Fruit fly (Drosophila melanogaster) whole organism, adult: Measurements from ENCODE around the gene Las.

Source experiments
- CG11617 ChIP-seq: fragments of 200-800 bp; sonication (Bioruptor generic); optimal IDR thresholded peaks from 2 replicates; lab custom pipeline; 2017; ENCODE audit warnings: mild to moderate bottlenecking, missing biosample characterization, missing genetic modification reagents, missing genetic modification characterization
- CG12768 ChIP-seq: fragments of 200-800 bp; sonication (Bioruptor generic); optimal IDR thresholded peaks from 2 replicates; lab custom pipeline; 2017; ENCODE audit warnings: missing biosample characterization, missing genetic modification characterization, mild to moderate bottlenecking, moderate library complexity, missing genetic modification reagents
- CG14711 ChIP-seq: fragments of 200-800 bp; sonication (Bioruptor generic); optimal IDR thresholded peaks from 2 replicates; lab custom pipeline; 2018; ENCODE audit warnings: missing biosample characterization, mild to moderate bottlenecking, missing genetic modification characterization, moderate library complexity
- CG1620 ChIP-seq: fragments of 200-800 bp; sonication (Bioruptor generic); optimal IDR thresholded peaks from 2 replicates; lab custom pipeline; 2016; ENCODE audit warnings: missing biosample characterization, missing genetic modification characterization
- CG33017 ChIP-seq: fragments of 200-800 bp; sonication (Bioruptor generic); optimal IDR thresholded peaks from 2 replicates; lab custom pipeline; 2018; ENCODE audit warnings: missing biosample characterization, mild to moderate bottlenecking, missing genetic modification characterization, moderate library complexity
- CG5204 ChIP-seq: fragments of 200-800 bp; sonication (Bioruptor generic); optimal IDR thresholded peaks from 2 replicates; lab custom pipeline; 2016; ENCODE audit warnings: missing biosample characterization, missing genetic modification characterization
- CG7045 ChIP-seq: fragments of 200-800 bp; sonication (Bioruptor generic); optimal IDR thresholded peaks from 2 replicates; lab custom pipeline; 2017; ENCODE audit warnings: missing biosample characterization, mild to moderate bottlenecking, missing genetic modification characterization
- CG7101 ChIP-seq: fragments of 200-800 bp; sonication (Bioruptor generic); optimal IDR thresholded peaks from 2 replicates; lab custom pipeline; 2018; ENCODE audit warnings: missing biosample characterization, mild to moderate bottlenecking, missing genetic modification characterization, moderate library complexity
- Clk ChIP-seq: fragments of 200-800 bp; sonication (Bioruptor generic); optimal IDR thresholded peaks from 2 replicates; lab custom pipeline; 2017; ENCODE audit warnings: missing biosample characterization, missing genetic modification characterization
- Crg-1 ChIP-seq: fragments of 200-800 bp; sonication (Bioruptor generic); optimal IDR thresholded peaks from 2 replicates; lab custom pipeline; 2016; ENCODE audit warnings: missing biosample characterization, missing genetic modification characterization
- Hr96 ChIP-seq: fragments of 200-800 bp; sonication (Bioruptor generic); optimal IDR thresholded peaks from 2 replicates; lab custom pipeline; 2016; ENCODE audit warnings: missing biosample characterization, missing genetic modification characterization
- Mnt ChIP-seq: fragments of 200-800 bp; sonication (Bioruptor generic); optimal IDR thresholded peaks from 2 replicates; lab custom pipeline; 2016; ENCODE audit warnings: missing biosample characterization, mild to moderate bottlenecking, missing genetic modification characterization
- bab1 ChIP-seq: fragments of 200-800 bp; sonication (Bioruptor generic); optimal IDR thresholded peaks from 3 replicates; lab custom pipeline; 2019; ENCODE audit warnings: missing biosample characterization, mild to moderate bottlenecking, missing genetic modification characterization, moderate library complexity
- cic ChIP-seq: fragments of 200-800 bp; sonication (Bioruptor generic); optimal IDR thresholded peaks from 2 replicates; lab custom pipeline; 2017; ENCODE audit warnings: missing biosample characterization, mild to moderate bottlenecking, missing genetic modification characterization, moderate library complexity
- cnc ChIP-seq, 2 experiments: fragments of >200 bp; optimal IDR thresholded peaks; 2 replicates each; lab custom pipeline; 2017
- kay ChIP-seq: fragments of 200-800 bp; sonication (Bioruptor generic); peaks from one replicate; lab custom pipeline; 2016; ENCODE audit warnings: missing biosample characterization, missing genetic modification characterization, borderline replicate concordance
- ovo ChIP-seq: fragments of 200-800 bp; sonication (Bioruptor generic); optimal IDR thresholded peaks from 2 replicates; lab custom pipeline; 2016; ENCODE audit warnings: missing biosample characterization, missing genetic modification characterization
- pad ChIP-seq: fragments of 200-800 bp; sonication (Bioruptor generic); optimal IDR thresholded peaks from 3 replicates; lab custom pipeline; 2017; ENCODE audit warnings: missing biosample characterization, missing genetic modification characterization, mild to moderate bottlenecking, moderate library complexity, missing genetic modification reagents
- tj ChIP-seq: fragments of 200-800 bp; sonication (Bioruptor generic); optimal IDR thresholded peaks from 3 replicates; lab custom pipeline; 2017; ENCODE audit warnings: missing biosample characterization, mild to moderate bottlenecking, missing genetic modification characterization, moderate library complexity
- toe ChIP-seq: fragments of 200-800 bp; sonication (Bioruptor generic); optimal IDR thresholded peaks from 2 replicates; lab custom pipeline; 2016; ENCODE audit warnings: missing biosample characterization, missing genetic modification characterization

Las gene

dm6 chr3L:20398243-20399222 lies 33.6 kb downstream of the Las start:
- no peak for TF ChIP-seq cic
- TF ChIP-seq Mnt (GFP tag; lab: Kevin White, UChicago), result no peak
- TF ChIP-seq CG7045, result peak; percentile 32
- peak; percentile 46 for TF ChIP-seq CG7101
- TF ChIP-seq bab1 (GFP tag; lab: Kevin White, UChicago), result peak; percentile 62
- peak; percentile 15 for TF ChIP-seq toe
- peak; percentile 34 for TF ChIP-seq CG11617 (GFP tag; lab: Kevin White, UChicago)
- TF ChIP-seq ovo (GFP tag; lab: Kevin White, UChicago), result no peak
- TF ChIP-seq pad, result no peak
- no peak for TF ChIP-seq kay (GFP tag; lab: Kevin White, UChicago)
- TF ChIP-seq Clk, result peak; percentile 36
- peak; percentile 4 for TF ChIP-seq CG1620
- no peak for TF ChIP-seq Crg-1 (GFP tag; lab: Kevin White, UChicago)
- no peak for TF ChIP-seq Hr96
- peak; percentile 30 for TF ChIP-seq CG14711 (tag; lab: Kevin White, UChicago)
- no peak for TF ChIP-seq cnc (optimal IDR thresholded peaks at IDR 0.05; lab: Kevin White, UChicago)
- no peak for TF ChIP-seq tj (GFP tag; lab: Kevin White, UChicago)
- TF ChIP-seq CG33017 (tag; lab: Kevin White, UChicago), result peak; percentile 44
- TF ChIP-seq CG5204 (GFP tag; lab: Kevin White, UChicago), result peak; percentile 60
- TF ChIP-seq CG12768 (GFP tag; lab: Kevin White, UChicago), result peak; percentile 12

DNA sequence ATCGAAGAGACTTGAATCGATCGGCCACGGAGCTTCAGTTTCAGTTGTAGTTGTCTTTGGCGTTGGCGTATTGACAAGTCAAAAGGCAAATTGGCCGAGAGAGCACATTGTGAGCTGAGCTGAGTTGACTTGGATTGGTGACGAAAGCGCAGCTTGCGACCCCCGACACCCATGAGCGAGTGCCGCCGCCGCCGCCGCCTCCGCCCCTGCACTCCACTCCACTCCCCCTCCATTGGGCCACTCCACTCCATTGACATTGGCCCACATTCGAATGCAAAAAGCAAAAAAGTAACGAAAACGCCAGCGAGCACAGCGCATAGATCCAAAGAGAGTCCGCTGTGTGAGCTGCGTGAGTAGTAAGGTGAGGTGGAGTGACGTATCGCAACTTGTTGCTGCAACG lies 34.4 kb downstream of the Las start:
- TF ChIP-seq Hr96 (no peak), tj (GFP tag; lab: Kevin White, UChicago) (peak; percentile 43), cnc (optimal IDR thresholded peaks at IDR 0.05; lab: Kevin White, UChicago) (no peak), ovo (GFP tag; lab: Kevin White, UChicago) (no peak), CG5204 (GFP tag; lab: Kevin White, UChicago) (no peak), CG7101 (no peak), kay (GFP tag; lab: Kevin White, UChicago) (no peak), CG7045 (no peak), Clk (no peak)

dm6 chr3L:20396047-20396446 lies 36.1 kb downstream of the Las start:
- TF ChIP-seq Clk, result no peak
- TF ChIP-seq toe, result no peak
- no peak for TF ChIP-seq bab1 (GFP tag; lab: Kevin White, UChicago)
- TF ChIP-seq kay (GFP tag; lab: Kevin White, UChicago), result peak; percentile 95
- no peak for TF ChIP-seq tj (GFP tag; lab: Kevin White, UChicago)
- TF ChIP-seq pad, result no peak
- TF ChIP-seq CG11617 (GFP tag; lab: Kevin White, UChicago), result no peak
- no peak for TF ChIP-seq CG12768 (GFP tag; lab: Kevin White, UChicago)
- TF ChIP-seq CG7045, result no peak

DNA sequence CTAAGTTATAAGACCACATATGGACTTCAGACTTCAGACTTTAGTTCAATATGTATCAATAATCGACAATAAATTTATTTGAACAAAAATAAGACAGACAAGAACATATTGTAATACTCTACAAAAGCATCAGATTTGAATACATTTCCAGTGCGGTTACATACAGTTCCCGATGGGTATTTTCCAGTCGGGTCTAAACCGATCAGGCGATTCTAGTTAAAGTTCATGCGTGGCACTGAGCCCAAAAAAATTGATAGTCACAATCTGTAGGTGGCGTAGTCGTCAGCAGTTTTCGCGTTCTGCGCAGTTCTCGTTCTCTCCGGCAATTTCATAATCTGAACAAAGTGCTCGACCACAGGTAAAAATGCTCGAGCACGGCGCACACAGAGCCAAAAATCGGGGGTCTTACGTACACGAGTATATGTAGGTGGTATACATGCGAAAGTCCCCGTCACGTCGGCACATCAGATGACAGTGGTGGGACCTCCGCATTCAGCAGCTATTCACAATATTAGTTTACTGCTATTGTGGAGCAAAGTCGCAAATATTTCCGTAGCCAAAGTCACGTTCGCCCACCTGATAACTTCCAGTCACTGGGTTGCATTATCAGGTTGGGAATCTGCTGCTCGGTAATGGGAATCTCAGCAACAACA lies 36.8 kb downstream of the Las start:
- peak; percentile 66 for TF ChIP-seq CG7101
- TF ChIP-seq CG11617 (GFP tag; lab: Kevin White, UChicago), result peak; percentile 55
- no peak for TF ChIP-seq CG14711 (tag; lab: Kevin White, UChicago)
- no peak for TF ChIP-seq CG1620
- no peak for TF ChIP-seq toe
- peak; percentile 66 for TF ChIP-seq bab1 (GFP tag; lab: Kevin White, UChicago)
- TF ChIP-seq CG33017 (tag; lab: Kevin White, UChicago), result peak; percentile 60
- peak; percentile 72 for TF ChIP-seq Mnt (GFP tag; lab: Kevin White, UChicago)
- TF ChIP-seq cnc (optimal IDR thresholded peaks at IDR 0.05; lab: Kevin White, UChicago), result peak in 1 of 2 experiments; percentile 29
- peak; percentile 52 for TF ChIP-seq kay (GFP tag; lab: Kevin White, UChicago)
- TF ChIP-seq Hr96, result peak; percentile 18
- TF ChIP-seq ovo (GFP tag; lab: Kevin White, UChicago), result no peak
- TF ChIP-seq Crg-1 (GFP tag; lab: Kevin White, UChicago), result no peak
- TF ChIP-seq tj (GFP tag; lab: Kevin White, UChicago), result peak; percentile 95
- peak; percentile 50 for TF ChIP-seq pad
- peak; percentile 38 for TF ChIP-seq CG5204 (GFP tag; lab: Kevin White, UChicago)
- peak; percentile 94 for TF ChIP-seq cic
- TF ChIP-seq CG7045, result peak; percentile 30
- TF ChIP-seq CG12768 (GFP tag; lab: Kevin White, UChicago), result peak; percentile 93
- peak; percentile 46 for TF ChIP-seq Clk

DNA sequence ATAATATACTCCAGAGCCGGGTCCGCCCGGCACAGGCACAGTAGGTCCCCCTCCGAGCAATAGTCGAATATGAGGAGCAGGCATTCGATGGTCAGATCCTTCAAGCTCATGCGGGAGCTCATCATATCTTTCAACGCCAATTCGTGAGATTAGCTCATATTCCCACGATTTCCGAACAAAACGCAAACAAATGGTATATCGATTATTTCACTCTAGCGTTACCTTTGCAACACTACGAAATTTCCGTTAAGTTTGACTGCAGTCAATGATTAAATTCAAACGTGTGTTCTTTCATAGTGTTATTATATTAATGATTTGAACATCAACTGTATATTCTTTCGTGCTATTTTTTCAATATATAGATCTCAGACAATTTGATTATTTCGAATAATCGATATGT lies 38.8 kb downstream of the Las start, which contains the start of gene CG33969:
Gene CG33969 (minus strand): TSS at position 197 of the 400 bp plus-strand sequence.
- TF ChIP-seq CG14711 (tag; lab: Kevin White, UChicago) (no peak), CG7045 (no peak), CG33017 (tag; lab: Kevin White, UChicago) (no peak), toe (no peak), cic (no peak), bab1 (GFP tag; lab: Kevin White, UChicago) (peak; percentile 36), CG1620 (peak; percentile 5), CG7101 (peak; percentile 22), Hr96 (no peak), pad (peak; percentile 29), CG12768 (GFP tag; lab: Kevin White, UChicago) (no peak), Mnt (GFP tag; lab: Kevin White, UChicago) (no peak), cnc (optimal IDR thresholded peaks at IDR 0.05; lab: Kevin White, UChicago) (no peak), ovo (GFP tag; lab: Kevin White, UChicago) (no peak), tj (GFP tag; lab: Kevin White, UChicago) (peak; percentile 2), Clk (no peak), CG11617 (GFP tag; lab: Kevin White, UChicago) (no peak), Crg-1 (GFP tag; lab: Kevin White, UChicago) (peak; percentile 18), kay (GFP tag; lab: Kevin White, UChicago) (peak; percentile 49), CG5204 (GFP tag; lab: Kevin White, UChicago) (no peak)
